Fruit fly (Drosophila melanogaster): ENCODE results near the gene CG9525.

The CG9525 gene

DNA sequence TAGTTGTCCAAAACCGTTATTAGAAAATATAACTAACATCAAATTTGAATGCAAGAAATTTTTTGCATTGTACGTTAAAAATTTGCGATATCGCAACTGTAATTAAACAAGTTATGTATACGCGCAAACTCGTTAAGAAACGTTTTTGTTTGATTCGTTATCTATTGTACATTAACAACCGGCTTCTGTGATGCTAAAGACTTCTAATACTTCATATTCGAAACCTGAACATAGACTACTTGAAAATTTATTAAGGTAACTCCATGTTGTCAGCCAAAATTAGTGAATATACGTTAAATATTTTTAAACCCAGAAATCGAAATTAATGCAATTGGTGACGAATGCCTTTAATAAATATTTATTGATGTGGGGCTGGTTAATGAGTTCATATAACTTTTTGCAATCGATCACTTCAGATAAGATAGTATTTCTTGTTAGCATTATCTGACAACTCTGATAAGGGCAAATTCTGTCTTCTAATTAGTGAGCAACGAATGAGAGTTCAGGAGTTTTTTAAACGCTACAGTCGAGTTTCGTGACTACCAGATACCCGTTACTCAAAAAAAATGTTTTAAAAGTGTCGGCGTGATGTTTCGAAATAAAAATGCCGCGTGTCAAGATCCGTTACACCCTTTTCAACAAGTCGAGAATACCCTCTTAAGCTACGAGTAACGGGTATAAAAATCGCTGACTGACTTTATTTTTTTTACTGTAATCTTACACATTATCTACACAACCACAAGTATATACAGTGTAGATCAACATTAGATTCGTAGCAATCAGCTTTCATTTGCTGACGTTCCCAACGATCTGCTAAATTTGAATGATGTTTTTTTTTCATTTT, 9.7 kb downstream of the CG9525 start (continued):
- TF ChIP-seq prd (optimal IDR thresholded peaks at IDR 0.05), result no peak
- TF ChIP-seq prd (GFP tag; IDR thresholded peaks at IDR 0.05), result peak; percentile 62; the same call in 2 of the 3 replicates
- no peak for TF ChIP-seq ken (GFP tag; IDR thresholded peaks at IDR 0.05)
- TF ChIP-seq CG9437 (GFP tag; optimal IDR thresholded peaks at IDR 0.05), result peak; percentile 16
- TF ChIP-seq az2 (GFP tag; optimal IDR thresholded peaks at IDR 0.05), result peak; percentile 15
- peak; percentile 36 for TF ChIP-seq CG11504 (tag; optimal IDR thresholded peaks at IDR 0.05)
- TF ChIP-seq CG18619 (GFP tag; optimal IDR thresholded peaks at IDR 0.05), result peak; percentile 22
- TF ChIP-seq CG6254 (GFP tag; optimal IDR thresholded peaks at IDR 0.05), result no peak
- TF ChIP-seq Dip3 (GFP tag; optimal IDR thresholded peaks at IDR 0.05), result peak; percentile 31
- no peak for TF ChIP-seq CG2116 (GFP tag; optimal IDR thresholded peaks at IDR 0.05)
- peak; percentile 33; the same call in 1 of the 3 replicates for TF ChIP-seq B-H1 (GFP tag; IDR thresholded peaks at IDR 0.05)
- no peak for TF ChIP-seq mld (GFP tag; IDR thresholded peaks at IDR 0.05; ENCODE audit: partially characterized antibody)
- TF ChIP-seq CG10959 (GFP tag; IDR thresholded peaks at IDR 0.05), result no peak
- peak; percentile 81 for TF ChIP-seq Bgb (GFP tag; IDR thresholded peaks at IDR 0.05; ENCODE audit: partially characterized antibody)
- no peak for TF ChIP-seq Gsc (GFP tag; IDR thresholded peaks at IDR 0.05)
- TF ChIP-seq CG1233 (GFP tag; optimal IDR thresholded peaks at IDR 0.05), result no peak
- no peak for TF ChIP-seq Doc2 (GFP tag; IDR thresholded peaks at IDR 0.05)
- TF ChIP-seq caup (GFP tag; optimal IDR thresholded peaks at IDR 0.05; ENCODE audit: severe bottlenecking), result peak; percentile 38
- peak; percentile 68 for TF ChIP-seq CG7786 (GFP tag; optimal IDR thresholded peaks at IDR 0.05)
- TF ChIP-seq gem (tag; optimal IDR thresholded peaks at IDR 0.05), result peak; percentile 61
- no peak for TF ChIP-seq fd3F (GFP tag; optimal IDR thresholded peaks at IDR 0.05)
- TF ChIP-seq btn (GFP tag; optimal IDR thresholded peaks at IDR 0.05), result no peak
- peak; percentile 42 for TF ChIP-seq unpg (GFP tag; optimal IDR thresholded peaks at IDR 0.05)
- TF ChIP-seq CG8765 (GFP tag; IDR thresholded peaks at IDR 0.05), result peak; percentile 56
- no peak for TF ChIP-seq onecut (GFP tag; IDR thresholded peaks at IDR 0.05)
- peak; percentile 33 for TF ChIP-seq CG8944 (GFP tag; optimal IDR thresholded peaks at IDR 0.05)
- TF ChIP-seq CG17361 (GFP tag; IDR thresholded peaks at IDR 0.05), result peak; percentile 62; the same call in 2 of the 3 replicates
- no peak; the same call in 2 of the 3 replicates for TF ChIP-seq HLH4C (GFP tag; IDR thresholded peaks at IDR 0.05; ENCODE audit: partially characterized antibody)
- TF ChIP-seq CG11696 (GFP tag; IDR thresholded peaks at IDR 0.05), result no peak
- no peak for TF ChIP-seq CG9797 (GFP tag; optimal IDR thresholded peaks at IDR 0.05)
- 0 out of 2 replicates have a peak, but pooled peaks have one; percentile 22 for TF ChIP-seq wdn (GFP tag; IDR thresholded peaks at IDR 0.05)
- no peak for TF ChIP-seq maf-S (GFP tag; optimal IDR thresholded peaks at IDR 0.05)
- peak; percentile 33; the same call in 1 of the 2 replicates for TF ChIP-seq CG6272 (GFP tag; IDR thresholded peaks at IDR 0.05)
- TF ChIP-seq ara (GFP tag; IDR thresholded peaks at IDR 0.05), result peak; percentile 54; the same call in 1 of the 2 replicates
- no peak for TF ChIP-seq ftz-f1 (GFP tag; optimal IDR thresholded peaks at IDR 0.05)
- no peak for TF ChIP-seq Dfd (GFP tag; optimal IDR thresholded peaks at IDR 0.05)
- no peak for TF ChIP-seq sqz (GFP tag; optimal IDR thresholded peaks at IDR 0.05)
- no peak for TF ChIP-seq Hr39 (optimal IDR thresholded peaks at IDR 0.05)
- TF ChIP-seq CG11398 (GFP tag; optimal IDR thresholded peaks at IDR 0.05), result peak; percentile 12
- TF ChIP-seq NC2α (GFP tag; optimal IDR thresholded peaks at IDR 0.05), result peak; percentile 7
- TF ChIP-seq CG31441 (GFP tag; IDR thresholded peaks at IDR 0.05), result 0 out of 2 replicates have a peak, but pooled peaks have one; percentile 37
- no peak for TF ChIP-seq CG3726 (GFP tag; IDR thresholded peaks at IDR 0.05)
- TF ChIP-seq CG11695 (GFP tag; IDR thresholded peaks at IDR 0.05), result 0 out of 3 replicates have a peak, but pooled peaks have one; percentile 33
- TF ChIP-seq CG9727 (GFP tag; optimal IDR thresholded peaks at IDR 0.05), result peak; percentile 36
- no peak for TF ChIP-seq CG5245 (GFP tag; optimal IDR thresholded peaks at IDR 0.05)
- TF ChIP-seq Poxn (GFP tag; IDR thresholded peaks at IDR 0.05), result no peak
- TF ChIP-seq lbe (GFP tag; optimal IDR thresholded peaks at IDR 0.05), result no peak
- TF ChIP-seq sug (tag; optimal IDR thresholded peaks at IDR 0.05), result peak; percentile 54
- peak; percentile 1 for TF ChIP-seq CG13424 (tag; optimal IDR thresholded peaks at IDR 0.05)
- TF ChIP-seq CG17829 (tag; optimal IDR thresholded peaks at IDR 0.05), result peak; percentile 14

Data from whole organism, embryonic.